Worm (Caenorhabditis elegans) whole organism, late embryonic: Measurements from ENCODE around the gene srh-111.

Source experiments
- ahr-1 ChIP-seq: sonication (generic microtip); optimal IDR thresholded peaks from 2 replicates; lab custom pipeline; 2016; ENCODE audit warnings: missing genetic modification characterization, missing compliant biosample characterization
- ceh-6 ChIP-seq: fragments of 200-800 bp; sonication (Bioruptor generic); optimal IDR thresholded peaks from 2 replicates; lab custom pipeline; 2018; ENCODE audit warnings: mild to moderate bottlenecking, missing genetic modification characterization, missing compliant biosample characterization
- elt-4 ChIP-seq: sonication (generic microtip); optimal IDR thresholded peaks from 2 replicates; lab custom pipeline; 2016; ENCODE audit warnings: missing genetic modification characterization, missing compliant biosample characterization
- fkh-10 ChIP-seq: fragments of 150-350 bp; optimal IDR thresholded peaks from 2 replicates; lab custom pipeline; 2014; ENCODE audit warnings: missing biosample characterization, missing genetic modification reagents, missing genetic modification characterization
- hlh-15 ChIP-seq: sonication (generic microtip); optimal IDR thresholded peaks from 2 replicates; lab custom pipeline; 2016; ENCODE audit warnings: missing genetic modification characterization, missing compliant biosample characterization
- hlh-30 ChIP-seq: sonication (generic microtip); optimal IDR thresholded peaks from 2 replicates; lab custom pipeline; 2017; ENCODE audit warnings: antibody characterized with exemption, missing genetic modification characterization, missing compliant biosample characterization; ENCODE audit not compliant: insufficient read depth
- hlh-6 ChIP-seq: sonication (generic microtip); optimal IDR thresholded peaks from 2 replicates; lab custom pipeline; 2016; ENCODE audit warnings: missing genotype, missing genetic modification characterization, missing compliant biosample characterization
- nfya-1 ChIP-seq: sonication (generic microtip); optimal IDR thresholded peaks from 2 replicates; lab custom pipeline; 2017; ENCODE audit warnings: missing genetic modification characterization, mild to moderate bottlenecking, missing compliant biosample characterization, antibody characterized with exemption, moderate library complexity
- pha-4 ChIP-seq: fragments of 150-350 bp; optimal IDR thresholded peaks from 2 replicates; lab custom pipeline; 2018; ENCODE audit warnings: missing biosample characterization, missing genetic modification reagents, missing genetic modification characterization
- sdc-2 ChIP-seq: sonication (generic microtip); optimal IDR thresholded peaks from 2 replicates; lab custom pipeline; 2016; ENCODE audit warnings: missing genotype, missing genetic modification characterization, missing compliant biosample characterization
- sox-4 ChIP-seq: sonication (generic microtip); optimal IDR thresholded peaks from 2 replicates; lab custom pipeline; 2017; ENCODE audit warnings: mild to moderate bottlenecking, missing genetic modification characterization, inconsistent platforms, missing compliant biosample characterization
- tbx-2 ChIP-seq: sonication (generic microtip); optimal IDR thresholded peaks from 2 replicates; lab custom pipeline; 2016; ENCODE audit warnings: missing genetic modification characterization, missing compliant biosample characterization
- tbx-7 ChIP-seq: sonication (generic microtip); optimal IDR thresholded peaks from 2 replicates; lab custom pipeline; 2016; ENCODE audit warnings: missing genotype, missing genetic modification characterization, missing compliant biosample characterization

DNA sequence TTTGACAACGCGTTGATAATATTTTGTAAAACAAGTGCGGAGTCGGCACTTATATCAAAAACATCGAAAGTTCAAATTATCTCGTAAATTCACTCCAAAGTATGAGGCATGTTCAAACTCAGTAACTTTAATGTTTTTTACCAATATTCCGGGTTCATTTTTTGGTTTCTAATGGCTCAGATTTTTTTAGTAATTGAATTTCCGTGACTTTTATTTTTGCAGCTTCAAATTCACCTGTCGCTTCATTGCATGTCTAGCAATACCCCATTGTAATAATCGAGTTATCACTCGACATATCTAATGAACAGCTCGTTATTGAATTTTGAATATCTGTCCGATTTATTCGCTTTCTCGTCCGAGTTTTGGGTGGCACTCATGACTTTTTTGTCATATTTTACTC is 42.8 kb upstream of the srh-111 start, which contains the start of gene srz-90:
- TF ChIP-seq pha-4 (no peak), nfya-1 (tag; lab: Kevin White, UChicago) (no peak), hlh-6 (tag; lab: Kevin White, UChicago) (no peak), hlh-30 (tag; lab: Kevin White, UChicago) (no peak), hlh-15 (no peak), tbx-7 (tag; lab: Kevin White, UChicago) (no peak), fkh-10 (GFP tag; lab: Kevin White, UChicago) (no peak), ceh-6 (GFP tag; lab: Kevin White, UChicago) (no peak), ahr-1 (tag; lab: Kevin White, UChicago) (no peak), sdc-2 (tag; lab: Kevin White, UChicago) (no peak), elt-4 (tag; lab: Kevin White, UChicago) (no peak), tbx-2 (tag; lab: Kevin White, UChicago) (no peak), sox-4 (tag; lab: Kevin White, UChicago) (no peak)
